Worm (Caenorhabditis elegans) whole organism, mixed stage, embryonic: ENCODE results near the gene slcr-46.2.

ENCODE experiments used
- M03D4.4 ChIP-seq: sonication (generic microtip); optimal IDR thresholded peaks from 2 replicates; lab custom pipeline; 2017; ENCODE audit warnings: mild to moderate bottlenecking, missing genetic modification characterization, missing compliant biosample characterization
- blmp-1 ChIP-seq: fragments of 150-350 bp; optimal IDR thresholded peaks from 2 replicates; lab custom pipeline; 2014; ENCODE audit warnings: missing biosample characterization, missing genetic modification characterization
- ceh-39 ChIP-seq: fragments of 150-350 bp; optimal IDR thresholded peaks from 2 replicates; lab custom pipeline; 2014; ENCODE audit warnings: missing biosample characterization, missing genetic modification characterization
- ceh-83 ChIP-seq: fragments of 200-800 bp; sonication (Bioruptor generic); optimal IDR thresholded peaks from 2 replicates; lab custom pipeline; 2018; ENCODE audit warnings: mild to moderate bottlenecking, missing genetic modification characterization, missing compliant biosample characterization
- ces-1 ChIP-seq: fragments of 150-350 bp; optimal IDR thresholded peaks from 2 replicates; lab custom pipeline; 2014; ENCODE audit warnings: missing biosample characterization, missing genetic modification reagents, missing genetic modification characterization
- cnd-1 ChIP-seq: fragments of 200-800 bp; sonication (Bioruptor generic); optimal IDR thresholded peaks from 2 replicates; lab custom pipeline; 2018; ENCODE audit warnings: mild to moderate bottlenecking, missing genetic modification characterization, missing compliant biosample characterization
- drap-1 ChIP-seq: fragments of 200-800 bp; sonication (Bioruptor generic); optimal IDR thresholded peaks from 3 replicates; lab custom pipeline; 2018; ENCODE audit warnings: mild to moderate bottlenecking, missing genetic modification characterization, missing compliant biosample characterization
- elt-1 ChIP-seq: sonication (generic microtip); optimal IDR thresholded peaks from 2 replicates; lab custom pipeline; 2017; ENCODE audit warnings: missing genetic modification characterization, mild to moderate bottlenecking, missing compliant biosample characterization, antibody characterized with exemption, moderate library complexity, borderline replicate concordance; ENCODE audit not compliant: insufficient read depth
- elt-3 ChIP-seq: fragments of 150-350 bp; optimal IDR thresholded peaks from 2 replicates; lab custom pipeline; 2014; ENCODE audit warnings: missing biosample characterization, missing genetic modification characterization
- flh-1 ChIP-seq: fragments of 200-800 bp; sonication (Bioruptor generic); optimal IDR thresholded peaks from 2 replicates; lab custom pipeline; 2018; ENCODE audit warnings: mild to moderate bottlenecking, missing genetic modification characterization, moderate library complexity, missing compliant biosample characterization
- ham-2 ChIP-seq: fragments of 200-800 bp; sonication (Bioruptor generic); optimal IDR thresholded peaks from 2 replicates; lab custom pipeline; 2018; ENCODE audit warnings: mild to moderate bottlenecking, missing genetic modification characterization, missing compliant biosample characterization
- hlh-1 ChIP-seq: fragments of 150-350 bp; optimal IDR thresholded peaks from 2 replicates; lab custom pipeline; 2014; ENCODE audit warnings: missing biosample characterization, missing genetic modification reagents, missing genetic modification characterization
- lin-13 ChIP-seq: fragments of 150-350 bp; optimal IDR thresholded peaks from 2 replicates; lab custom pipeline; 2014; ENCODE audit warnings: missing biosample characterization, missing genetic modification characterization
- lsy-2 ChIP-seq: fragments of 150-350 bp; optimal IDR thresholded peaks from 2 replicates; lab custom pipeline; 2014; ENCODE audit warnings: missing biosample characterization, missing genetic modification characterization
- mab-5 ChIP-seq: fragments of 150-350 bp; optimal IDR thresholded peaks from 2 replicates; lab custom pipeline; 2014; ENCODE audit warnings: missing biosample characterization, missing genetic modification characterization
- mep-1 ChIP-seq: fragments of 150-350 bp; optimal IDR thresholded peaks from 2 replicates; lab custom pipeline; 2017; ENCODE audit warnings: missing biosample characterization, missing genetic modification reagents, missing genetic modification characterization, inconsistent platforms
- mls-2 ChIP-seq: sonication (generic microtip); optimal IDR thresholded peaks from 2 replicates; lab custom pipeline; 2016; ENCODE audit warnings: mild to moderate bottlenecking, missing genetic modification characterization, moderate library complexity, missing compliant biosample characterization
- nhr-12 ChIP-seq: fragments of 150-350 bp; optimal IDR thresholded peaks from 2 replicates; lab custom pipeline; 2014; ENCODE audit warnings: missing biosample characterization, missing genetic modification characterization
- nhr-2 ChIP-seq: fragments of 150-350 bp; optimal IDR thresholded peaks from 2 replicates; lab custom pipeline; 2014; ENCODE audit warnings: missing biosample characterization, missing genetic modification characterization
- nhr-237 ChIP-seq: fragments of 150-350 bp; optimal IDR thresholded peaks from 2 replicates; lab custom pipeline; 2014; ENCODE audit warnings: missing biosample characterization, missing genetic modification characterization
- nhr-28 ChIP-seq: fragments of 150-350 bp; optimal IDR thresholded peaks from 2 replicates; lab custom pipeline; 2014; ENCODE audit warnings: missing biosample characterization, missing genetic modification characterization
- nhr-76 ChIP-seq: sonication (generic microtip); optimal IDR thresholded peaks from 2 replicates; lab custom pipeline; 2017; ENCODE audit warnings: missing biosample characterization, missing genetic modification characterization
- pha-4 ChIP-seq: fragments of 150-350 bp; optimal IDR thresholded peaks from 2 replicates; lab custom pipeline; 2018; ENCODE audit warnings: missing biosample characterization, missing genetic modification reagents, missing genetic modification characterization
- snpc-4 ChIP-seq: fragments of 150-350 bp; optimal IDR thresholded peaks from 2 replicates; lab custom pipeline; 2014; ENCODE audit warnings: missing biosample characterization, missing genetic modification characterization
- sptf-1 ChIP-seq: sonication (generic microtip); optimal IDR thresholded peaks from 2 replicates; lab custom pipeline; 2017; ENCODE audit warnings: mild to moderate bottlenecking, missing genetic modification characterization, moderate library complexity, missing compliant biosample characterization
- tbx-8 ChIP-seq: fragments of 200-800 bp; sonication (Bioruptor generic); optimal IDR thresholded peaks from 2 replicates; lab custom pipeline; 2018; ENCODE audit warnings: mild to moderate bottlenecking, missing genetic modification characterization, moderate library complexity, missing compliant biosample characterization
- unc-39 ChIP-seq: fragments of 150-350 bp; optimal IDR thresholded peaks from 2 replicates; lab custom pipeline; 2014; ENCODE audit warnings: missing biosample characterization, missing genetic modification characterization
- unc-62 ChIP-seq: fragments of 150-350 bp; optimal IDR thresholded peaks from 2 replicates; lab custom pipeline; 2014; ENCODE audit warnings: missing biosample characterization, missing genetic modification reagents, missing genetic modification characterization
- zip-8 ChIP-seq: fragments of 150-350 bp; optimal IDR thresholded peaks from 2 replicates; lab custom pipeline; 2014; ENCODE audit warnings: missing biosample characterization, missing genetic modification characterization
- ztf-11 ChIP-seq: fragments of 150-350 bp; optimal IDR thresholded peaks from 2 replicates; lab custom pipeline; 2014; ENCODE audit warnings: missing biosample characterization, missing genetic modification characterization

Gene slcr-46.2

DNA sequence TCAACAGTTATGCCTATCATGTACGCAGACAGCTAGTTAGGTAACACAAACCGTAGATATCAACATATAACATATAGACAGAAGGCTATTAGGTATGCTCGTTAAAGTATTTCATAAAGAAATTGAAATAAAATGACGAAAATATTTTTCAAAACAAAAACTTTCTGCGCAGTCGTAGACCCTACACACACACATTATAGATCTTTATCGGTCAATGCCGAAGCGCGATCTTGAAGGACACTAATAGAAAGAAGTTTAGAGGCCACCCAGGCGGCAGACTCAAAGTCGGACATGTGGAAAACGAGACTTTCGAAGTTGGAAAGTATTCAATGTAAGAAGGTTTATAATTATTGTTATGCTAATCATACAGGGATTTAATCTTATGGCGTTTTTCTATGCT, 39.0 kb upstream of the slcr-46.2 start:
- peak; percentile 60 for TF ChIP-seq elt-1 (tag; lab: Kevin White, UChicago)
- TF ChIP-seq nhr-76 = no peak
- TF ChIP-seq ham-2 = peak; percentile 71

DNA sequence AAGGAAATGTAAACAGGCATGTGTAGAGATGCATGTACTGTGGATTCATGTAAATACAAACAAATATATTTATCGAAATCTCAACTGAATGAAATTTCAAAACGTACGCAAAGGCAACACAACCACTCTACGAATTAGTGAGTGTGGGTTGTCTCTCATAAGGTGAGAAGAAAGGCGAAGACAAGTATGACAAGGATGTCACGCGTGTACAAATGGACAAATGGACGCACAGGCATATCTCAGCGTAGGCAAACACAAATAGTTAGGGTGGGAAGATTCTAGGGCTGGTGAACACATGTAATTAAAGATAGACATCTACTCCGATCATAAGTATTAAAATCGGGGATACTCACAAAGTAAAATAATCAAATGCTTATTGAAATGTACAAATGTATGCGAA, 38.2 kb upstream of the slcr-46.2 start:
- TF ChIP-seq drap-1 (GFP tag; lab: Kevin White, UChicago) = no peak
- no peak for TF ChIP-seq ceh-83 (GFP tag; lab: Kevin White, UChicago)
- TF ChIP-seq pha-4 (tag; lab: Kevin White, UChicago) = no peak
- TF ChIP-seq mls-2 = no peak
- no peak for TF ChIP-seq ces-1
- no peak for TF ChIP-seq nhr-28
- TF ChIP-seq unc-39 (tag; lab: Kevin White, UChicago) = no peak
- TF ChIP-seq lin-13 = no peak
- no peak for TF ChIP-seq snpc-4 (tag; lab: Kevin White, UChicago)
- no peak for TF ChIP-seq tbx-8 (GFP tag; lab: Kevin White, UChicago)
- TF ChIP-seq nhr-76 = no peak
- TF ChIP-seq sptf-1 (tag; lab: Kevin White, UChicago) = no peak
- no peak for TF ChIP-seq blmp-1
- TF ChIP-seq ham-2 = no peak
- TF ChIP-seq cnd-1 = no peak
- no peak for TF ChIP-seq hlh-1 (tag; lab: Kevin White, UChicago)
- no peak for TF ChIP-seq M03D4.4 (tag; lab: Kevin White, UChicago)
- TF ChIP-seq lsy-2 (tag; lab: Kevin White, UChicago) = no peak

DNA sequence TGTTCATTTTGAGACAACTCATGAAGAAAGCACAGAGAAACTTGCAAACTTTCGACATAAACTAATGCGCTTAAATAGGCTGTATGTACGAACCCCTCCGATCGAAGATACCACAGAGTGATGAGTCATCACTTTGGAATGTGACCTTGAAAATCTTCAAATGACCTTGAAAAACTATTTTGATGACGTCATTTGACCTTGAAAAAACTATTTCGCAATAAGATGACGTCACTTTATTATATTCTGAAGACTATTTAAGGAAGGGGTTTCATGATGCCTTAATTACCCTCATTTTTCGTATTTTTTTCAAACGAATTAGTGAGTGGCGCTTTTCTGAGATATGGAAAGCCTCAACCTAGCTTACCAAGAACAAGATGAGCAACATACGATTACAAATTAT, 31.2 kb upstream of the slcr-46.2 start, which contains the start of gene C25F9.2:
C25F9.2 (plus strand) TSS at position 341 of the 400 bp plus-strand sequence.
- TF ChIP-seq mep-1 (tag; lab: Kevin White, UChicago) (no peak), zip-8 (tag; lab: Kevin White, UChicago) (peak; percentile 99), ham-2 (no peak)
- TF ChIP-seq, all 35 proteins: peak for 1

DNA sequence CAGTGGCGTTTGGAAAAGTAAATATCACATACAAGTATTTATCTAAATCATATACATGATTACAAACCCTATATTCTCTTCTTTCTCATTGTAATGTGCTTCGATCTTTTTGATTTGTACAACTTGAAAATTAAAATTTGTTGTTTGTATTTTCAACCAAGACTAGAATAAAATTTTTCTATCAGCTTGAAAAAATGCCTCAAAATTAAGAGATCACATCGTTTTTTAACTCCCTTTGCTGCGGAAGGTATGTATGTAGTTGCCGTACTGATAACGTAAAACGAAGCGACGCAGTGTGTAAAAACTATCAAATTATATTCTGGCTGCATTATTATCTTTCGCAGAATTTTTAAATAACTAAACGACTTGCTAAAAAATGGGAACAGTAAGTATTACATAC, 27.9 kb upstream of the slcr-46.2 start, which contains the start of gene C25F9.15:
C25F9.15 (plus strand) TSS at position 301 of the 400 bp plus-strand sequence.
- TF ChIP-seq mep-1 (tag; lab: Kevin White, UChicago) (no peak), hlh-1 (tag; lab: Kevin White, UChicago) (no peak), ceh-83 (GFP tag; lab: Kevin White, UChicago) (no peak), ceh-39 (tag; lab: Kevin White, UChicago) (no peak), elt-3 (tag; lab: Kevin White, UChicago) (no peak), blmp-1 (no peak), nhr-76 (no peak), nhr-237 (tag; lab: Kevin White, UChicago) (no peak), ham-2 (no peak), M03D4.4 (tag; lab: Kevin White, UChicago) (no peak)

DNA sequence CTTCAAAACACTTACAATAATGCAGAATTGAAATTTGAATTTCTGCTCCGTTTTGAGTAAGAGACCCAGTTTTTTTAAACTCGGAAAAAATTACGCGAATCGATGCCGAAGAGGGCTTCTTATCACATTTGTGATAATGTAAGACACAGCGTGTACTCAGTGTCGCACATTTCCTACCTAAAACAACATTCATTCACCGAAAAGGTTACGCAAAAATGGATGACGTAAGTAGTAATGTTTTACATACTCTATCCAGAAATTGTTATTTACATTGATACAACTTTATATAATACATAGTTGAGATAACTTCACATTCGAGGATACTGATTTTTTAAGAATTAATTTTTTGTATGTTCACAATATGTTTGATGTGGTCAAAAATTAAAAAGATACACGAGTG, 26.5 kb upstream of the slcr-46.2 start, which contains the start of the genes C25F9.4 and C25F9.9:
C25F9.4 (minus strand) TSS at position 101 of the 400 bp plus-strand sequence.
C25F9.9 (plus strand) TSS at position 137 of the 400 bp plus-strand sequence.
- TF ChIP-seq mep-1 (tag; lab: Kevin White, UChicago) (no peak), ceh-39 (tag; lab: Kevin White, UChicago) (no peak), lin-13 (no peak), M03D4.4 (tag; lab: Kevin White, UChicago) (no peak), unc-39 (tag; lab: Kevin White, UChicago) (no peak), ztf-11 (tag; lab: Kevin White, UChicago) (no peak), tbx-8 (GFP tag; lab: Kevin White, UChicago) (no peak)

DNA sequence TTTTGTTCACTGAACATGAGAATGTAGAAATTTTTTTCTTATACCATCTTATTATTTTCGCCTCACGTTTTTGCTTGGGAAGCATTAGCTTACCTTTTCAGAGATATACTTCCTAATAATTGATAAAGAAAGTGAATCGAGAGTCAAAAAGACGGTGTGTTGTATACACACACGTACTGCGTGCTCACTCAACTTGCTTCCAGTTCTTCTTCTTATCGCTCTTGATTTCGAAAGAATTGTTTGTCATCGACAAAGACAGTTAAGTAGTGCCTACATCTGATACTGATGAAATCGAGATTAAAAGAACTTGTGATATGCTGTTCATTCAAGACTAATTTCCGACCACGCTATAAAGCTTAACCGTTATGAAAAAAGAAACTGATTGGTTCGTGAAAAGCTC, 20.7 kb upstream of the slcr-46.2 start, which contains the start of gene C25F9.5:
C25F9.5 (minus strand) TSS at position 195 of the 400 bp plus-strand sequence.
- TF ChIP-seq elt-1 (tag; lab: Kevin White, UChicago) (no peak), nhr-2 (tag; lab: Kevin White, UChicago) (no peak), nhr-28 (no peak), unc-62 (GFP tag; lab: Kevin White, UChicago) (no peak), lsy-2 (tag; lab: Kevin White, UChicago) (no peak), M03D4.4 (tag; lab: Kevin White, UChicago) (no peak), tbx-8 (GFP tag; lab: Kevin White, UChicago) (no peak), lin-13 (no peak), drap-1 (GFP tag; lab: Kevin White, UChicago) (no peak), mab-5 (tag; lab: Kevin White, UChicago) (no peak), nhr-12 (tag; lab: Kevin White, UChicago) (no peak), flh-1 (GFP tag; lab: Kevin White, UChicago) (no peak), mep-1 (tag; lab: Kevin White, UChicago) (no peak), ceh-83 (GFP tag; lab: Kevin White, UChicago) (no peak)
- TF ChIP-seq, all 35 proteins: peak for 0
